Fruit fly (Drosophila melanogaster) whole organism, embryonic: ENCODE data around the gene Mst85C.

Experiments
- CG10209 ChIP-seq: fragments of 200-800 bp; sonication (Bioruptor generic); optimal IDR thresholded peaks from 3 replicates; lab custom pipeline; 2017; ENCODE audit warnings: missing biosample characterization, mild to moderate bottlenecking, missing genetic modification characterization, missing genetic modification reagents
- CG10321 ChIP-seq: fragments of 200-800 bp; sonication (Bioruptor generic); IDR thresholded peaks from 2 replicates; pipeline ENCODE4 v1.3.6; 2022; ENCODE audit warnings: missing biosample characterization, missing genetic modification characterization
- CG11723 ChIP-seq: fragments of 200-800 bp; sonication (Bioruptor generic); optimal IDR thresholded peaks from 2 replicates; lab custom pipeline; 2017; ENCODE audit warnings: missing biosample characterization, mild to moderate bottlenecking, missing genetic modification characterization
- CG12155 ChIP-seq: fragments of 200-800 bp; sonication (Bioruptor generic); optimal IDR thresholded peaks from 3 replicates; lab custom pipeline; 2016; ENCODE audit warnings: missing biosample characterization, missing genetic modification characterization
- CG15269 ChIP-seq: fragments of 200-800 bp; sonication (Bioruptor generic); optimal IDR thresholded peaks from 2 replicates; lab custom pipeline; 2018; ENCODE audit warnings: missing biosample characterization, mild to moderate bottlenecking, missing genetic modification characterization, moderate library complexity
- CG1529 ChIP-seq: fragments of 200-800 bp; sonication (Bioruptor generic); optimal IDR thresholded peaks from 3 replicates; lab custom pipeline; 2018; ENCODE audit warnings: missing biosample characterization, missing genetic modification characterization
- CG15514 ChIP-seq: fragments of 200-800 bp; sonication (Bioruptor generic); optimal IDR thresholded peaks from 3 replicates; lab custom pipeline; 2017; ENCODE audit warnings: missing biosample characterization, missing genetic modification characterization, mild to moderate bottlenecking, moderate library complexity, missing genetic modification reagents
- CG1603 ChIP-seq: fragments of 200-800 bp; sonication (Bioruptor generic); optimal IDR thresholded peaks from 2 replicates; lab custom pipeline; 2019; ENCODE audit warnings: missing biosample characterization, mild to moderate bottlenecking, missing genetic modification characterization, moderate library complexity
- CG16813 ChIP-seq: fragments of 200-800 bp; sonication (Bioruptor generic); IDR thresholded peaks from 3 replicates; pipeline ENCODE4 v1.3.6; 2022; ENCODE audit warnings: missing biosample characterization, missing genetic modification characterization; ENCODE audit not compliant: partially characterized antibody
- CG16815 ChIP-seq: fragments of 200-800 bp; sonication (Bioruptor generic); optimal IDR thresholded peaks from 3 replicates; lab custom pipeline; 2017; ENCODE audit warnings: missing biosample characterization, mild to moderate bottlenecking, missing genetic modification characterization
- CG2712 ChIP-seq: fragments of 200-800 bp; optimal IDR thresholded peaks from 3 replicates; lab custom pipeline; 2019; ENCODE audit warnings: missing biosample characterization, mild to moderate bottlenecking, missing genetic modification characterization, moderate library complexity
- CG30403 ChIP-seq: fragments of 200-800 bp; sonication (Bioruptor generic); optimal IDR thresholded peaks from 3 replicates; lab custom pipeline; 2016; ENCODE audit warnings: missing biosample characterization, missing genetic modification characterization
- CG34224 ChIP-seq: fragments of 200-800 bp; sonication (Bioruptor generic); IDR thresholded peaks from 3 replicates; pipeline ENCODE4 v1.3.6; 2022; ENCODE audit warnings: missing biosample characterization, missing genetic modification characterization; ENCODE audit not compliant: partially characterized antibody
- CG7839 ChIP-seq: fragments of 200-800 bp; sonication (Bioruptor generic); optimal IDR thresholded peaks from 3 replicates; lab custom pipeline; 2018; ENCODE audit warnings: missing biosample characterization, mild to moderate bottlenecking, missing genetic modification characterization, moderate library complexity
- CG9797 ChIP-seq: fragments of 200-800 bp; sonication (Bioruptor generic); optimal IDR thresholded peaks from 3 replicates; lab custom pipeline; 2018; ENCODE audit warnings: missing biosample characterization, mild to moderate bottlenecking, missing genetic modification characterization
- CTCF ChIP-seq: fragments of 200-800 bp; sonication (Bioruptor generic); optimal IDR thresholded peaks from 2 replicates; lab custom pipeline; 2017; ENCODE audit warnings: missing biosample characterization, mild to moderate bottlenecking, missing genetic modification characterization, moderate library complexity
- Dp ChIP-seq: fragments of 200-800 bp; sonication (Bioruptor generic); optimal IDR thresholded peaks from 2 replicates; lab custom pipeline; 2018; ENCODE audit warnings: missing biosample characterization, mild to moderate bottlenecking, missing genetic modification characterization, moderate library complexity
- E2f2 ChIP-seq: fragments of 200-800 bp; sonication (Bioruptor generic); IDR thresholded peaks from 2 replicates; pipeline ENCODE4 v1.3.6; 2022; ENCODE audit warnings: missing biosample characterization, missing genetic modification characterization
- Lhr ChIP-seq: fragments of 200-800 bp; sonication (Bioruptor generic); optimal IDR thresholded peaks from 3 replicates; lab custom pipeline; 2017; ENCODE audit warnings: mild to moderate bottlenecking, missing biosample characterization, missing genetic modification reagents, missing genetic modification characterization
- MBD-R2 ChIP-seq: fragments of 200-800 bp; sonication (Bioruptor generic); IDR thresholded peaks from 2 replicates; pipeline ENCODE4 v1.3.6; 2022; ENCODE audit warnings: missing biosample characterization, missing genetic modification characterization
- MESR4 ChIP-seq: fragments of 200-800 bp; sonication (Bioruptor generic); optimal IDR thresholded peaks from 2 replicates; lab custom pipeline; 2018; ENCODE audit warnings: missing biosample characterization, mild to moderate bottlenecking, missing genetic modification characterization, moderate library complexity
- Med ChIP-seq: fragments of 200-800 bp; sonication (Bioruptor generic); peaks from one replicate; lab custom pipeline; 2016; ENCODE audit warnings: missing biosample characterization, missing genetic modification characterization, mild to moderate bottlenecking, inconsistent platforms, moderate library complexity
- NC2β ChIP-seq: fragments of 200-800 bp; sonication (Bioruptor generic); optimal IDR thresholded peaks from 2 replicates; lab custom pipeline; 2016; ENCODE audit warnings: missing biosample characterization, missing genetic modification characterization
- Sin3A ChIP-seq: fragments of >200 bp; optimal IDR thresholded peaks from 2 replicates; lab custom pipeline; 2018
- Sry-β ChIP-seq: fragments of 200-800 bp; sonication (Bioruptor generic); optimal IDR thresholded peaks from 2 replicates; lab custom pipeline; 2018; ENCODE audit warnings: missing biosample characterization, mild to moderate bottlenecking, missing genetic modification characterization, moderate library complexity
- TFAM ChIP-seq: fragments of 200-800 bp; sonication (Bioruptor generic); optimal IDR thresholded peaks from 2 replicates; lab custom pipeline; 2017; ENCODE audit warnings: missing biosample characterization, missing genetic modification characterization, inconsistent platforms
- bbx ChIP-seq: fragments of 200-800 bp; sonication (Bioruptor generic); IDR thresholded peaks from 2 replicates; pipeline ENCODE4 v1.3.6; 2022; ENCODE audit warnings: missing biosample characterization, missing genetic modification characterization; ENCODE audit not compliant: partially characterized antibody
- chinmo ChIP-seq: fragments of 200-800 bp; sonication (Bioruptor generic); IDR thresholded peaks from 4 replicates; pipeline ENCODE4 v1.3.6; 2022; ENCODE audit warnings: missing biosample characterization, missing genetic modification characterization; ENCODE audit not compliant: partially characterized antibody
- ci ChIP-seq: fragments of 200-800 bp; sonication (Bioruptor generic); IDR thresholded peaks from 3 replicates; pipeline ENCODE4 v1.3.6; 2022; ENCODE audit warnings: missing biosample characterization, missing genetic modification characterization
- croc ChIP-seq: fragments of 200-800 bp; sonication (Bioruptor generic); conservative IDR thresholded peaks from 3 replicates; pipeline ENCODE4 v1.3.6; 2022; ENCODE audit warnings: missing biosample characterization, missing genetic modification characterization
- dati ChIP-seq: fragments of 200-800 bp; sonication (Bioruptor generic); IDR thresholded peaks from 2 replicates; pipeline ENCODE4 v1.3.6; 2022; ENCODE audit warnings: missing biosample characterization, missing genetic modification characterization
- esg ChIP-seq: fragments of 200-800 bp; sonication (Bioruptor generic); conservative IDR thresholded peaks from 2 replicates; pipeline ENCODE4 v1.3.6; 2022; ENCODE audit warnings: missing biosample characterization, missing genetic modification characterization
- ewg ChIP-seq: fragments of 200-800 bp; sonication (Bioruptor generic); optimal IDR thresholded peaks from 3 replicates; lab custom pipeline; 2017; ENCODE audit warnings: mild to moderate bottlenecking, missing biosample characterization, missing genetic modification reagents, missing genetic modification characterization
- hb ChIP-seq: fragments of 200-800 bp; sonication (Bioruptor generic); IDR thresholded peaks from 3 replicates; pipeline ENCODE4 v1.3.6; 2022; ENCODE audit warnings: missing biosample characterization, missing genetic modification characterization; ENCODE audit not compliant: partially characterized antibody
- hbn ChIP-seq: fragments of 200-800 bp; sonication (Bioruptor generic); IDR thresholded peaks from 2 replicates; pipeline ENCODE4 v1.3.6; 2022; ENCODE audit warnings: missing biosample characterization, missing genetic modification characterization; ENCODE audit not compliant: partially characterized antibody
- lbe ChIP-seq: fragments of 200-800 bp; sonication (Bioruptor generic); optimal IDR thresholded peaks from 2 replicates; lab custom pipeline; 2016; ENCODE audit warnings: missing biosample characterization, mild to moderate bottlenecking, missing genetic modification characterization
- lola ChIP-seq, 3 experiments: fragments of >200 bp in 2 of 3; fragments of 200-800 bp in 1 of 3; sonication (Bioruptor generic) in 1 of 3; optimal IDR thresholded peaks; 2 replicates each; lab custom pipeline; 2017 to 2019; ENCODE audit warnings: missing biosample characterization in 3 of 3, missing genetic modification characterization in 3 of 3, mild to moderate bottlenecking in 1 of 3, moderate library complexity in 1 of 3
- maf-S ChIP-seq: fragments of 200-800 bp; sonication (Bioruptor generic); optimal IDR thresholded peaks from 2 replicates; lab custom pipeline; 2016; ENCODE audit warnings: missing biosample characterization, missing genetic modification characterization
- phol ChIP-seq: fragments of 200-800 bp; sonication (Bioruptor generic); optimal IDR thresholded peaks from 3 replicates; lab custom pipeline; 2018; ENCODE audit warnings: missing biosample characterization, mild to moderate bottlenecking, missing genetic modification characterization, moderate library complexity
- sna ChIP-seq: fragments of 200-800 bp; sonication (Bioruptor generic); IDR thresholded peaks from 2 replicates; pipeline ENCODE4 v1.3.6; 2022; ENCODE audit warnings: missing biosample characterization, missing genetic modification characterization; ENCODE audit not compliant: partially characterized antibody
- stwl ChIP-seq: fragments of 200-800 bp; sonication (Bioruptor generic); optimal IDR thresholded peaks from 3 replicates; lab custom pipeline; 2018; ENCODE audit warnings: missing biosample characterization, mild to moderate bottlenecking, missing genetic modification characterization, moderate library complexity
- trem ChIP-seq: fragments of 200-800 bp; optimal IDR thresholded peaks from 3 replicates; lab custom pipeline; 2019; ENCODE audit warnings: missing biosample characterization, mild to moderate bottlenecking, missing genetic modification characterization, moderate library complexity
- trh ChIP-seq: fragments of 200-800 bp; sonication (Bioruptor generic); optimal IDR thresholded peaks from 2 replicates; lab custom pipeline; 2016; ENCODE audit warnings: missing biosample characterization, missing genetic modification characterization
- vnd ChIP-seq: fragments of 200-800 bp; sonication (Bioruptor generic); IDR thresholded peaks from 3 replicates; pipeline ENCODE4 v1.3.6; 2022; ENCODE audit warnings: missing biosample characterization, missing genetic modification characterization; ENCODE audit not compliant: partially characterized antibody
- vvl ChIP-seq: fragments of 200-800 bp; sonication (Bioruptor generic); IDR thresholded peaks from 2 replicates; pipeline ENCODE4 v1.3.6; 2022; ENCODE audit warnings: missing biosample characterization, missing genetic modification characterization
- wek ChIP-seq: fragments of 200-800 bp; sonication (Bioruptor generic); optimal IDR thresholded peaks from 3 replicates; lab custom pipeline; 2018; ENCODE audit warnings: missing biosample characterization, mild to moderate bottlenecking, missing genetic modification characterization, moderate library complexity
- zen2 ChIP-seq: fragments of 200-800 bp; sonication (Bioruptor generic); IDR thresholded peaks from 3 replicates; pipeline ENCODE4 v1.3.6; 2022; ENCODE audit warnings: missing biosample characterization, missing genetic modification characterization; ENCODE audit not compliant: partially characterized antibody
- zf30C ChIP-seq: fragments of 200-800 bp; sonication (Bioruptor generic); optimal IDR thresholded peaks from 3 replicates; lab custom pipeline; 2018; ENCODE audit warnings: missing biosample characterization, mild to moderate bottlenecking, missing genetic modification characterization

The Mst85C gene

DNA sequence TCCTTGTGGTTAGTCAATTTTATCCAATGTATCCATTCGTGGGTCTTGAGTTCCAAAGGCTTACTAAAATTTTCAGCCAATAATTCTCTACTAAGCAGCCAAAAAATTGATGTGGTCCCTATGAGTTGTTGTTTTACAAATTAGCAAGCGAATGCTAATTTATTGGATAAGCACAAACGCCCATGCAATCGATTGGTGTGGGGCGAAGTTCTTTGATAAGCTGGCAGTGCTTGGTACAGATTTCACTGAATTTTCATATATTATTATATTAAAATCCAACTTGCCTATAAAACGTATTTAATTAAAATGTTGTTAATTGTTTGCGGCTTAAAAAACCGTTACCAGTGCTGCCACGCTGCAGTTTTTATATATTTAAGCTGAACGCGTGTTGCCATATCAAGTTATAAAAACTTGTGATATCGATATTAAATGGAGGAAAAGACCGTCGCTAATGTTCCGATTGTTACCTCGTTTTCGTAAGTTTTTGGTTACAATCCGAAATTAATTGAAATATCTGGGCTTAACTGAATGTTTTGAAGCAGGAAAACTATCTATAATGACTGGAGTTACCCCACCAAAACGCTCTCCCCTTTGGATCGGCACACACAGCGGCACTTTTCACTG lies 44.7 kb upstream of the Mst85C start, which contains the start of the genes CG31100 and CG11980 (continued):
- no peak for TF ChIP-seq esg (GFP tag; lab: Robert Waterston, UW)
- no peak for TF ChIP-seq CG15269 (tag; lab: Kevin White, UChicago)
- peak; percentile 8 for TF ChIP-seq CTCF
- no peak for TF ChIP-seq CG1529 (GFP tag; lab: Kevin White, UChicago)
- peak; percentile 12 for TF ChIP-seq CG9797 (GFP tag; lab: Kevin White, UChicago)
- TF ChIP-seq lola (GFP tag; optimal IDR thresholded peaks at IDR 0.05; lab: Kevin White, UChicago): no peak
- TF ChIP-seq CG15514: peak; percentile 58
- TF ChIP-seq CG16813: peak; percentile 73
- peak; percentile 73 for TF ChIP-seq hbn
- TF ChIP-seq Med (GFP tag; lab: Kevin White, UChicago): peak; percentile 60
- peak; percentile 94 for TF ChIP-seq phol (tag; lab: Kevin White, UChicago)
- no peak for TF ChIP-seq dati
- 0 out of 3 replicates have a peak, but pooled peaks have one; percentile 14 for TF ChIP-seq hb (GFP tag; lab: Robert Waterston, UW)
- TF ChIP-seq trem (tag; lab: Kevin White, UChicago): peak; percentile 77
- TF ChIP-seq E2f2 (GFP tag; lab: Robert Waterston, UW): peak; percentile 74
- TF ChIP-seq vnd (GFP tag; lab: Robert Waterston, UW): peak; percentile 42; the same call in 1 of the 3 replicates
- TF ChIP-seq Dp (GFP tag; lab: Kevin White, UChicago): peak; percentile 74
- peak; percentile 46 for TF ChIP-seq MBD-R2 (GFP tag; lab: Robert Waterston, UW)
- TF ChIP-seq Sry-β (GFP tag; lab: Kevin White, UChicago): no peak
- TF ChIP-seq stwl (tag; lab: Kevin White, UChicago): peak; percentile 75
- no peak for TF ChIP-seq CG11723 (GFP tag; lab: Kevin White, UChicago)
- peak; percentile 73 for TF ChIP-seq CG34224
- no peak for TF ChIP-seq CG16815 (GFP tag; lab: Kevin White, UChicago)
- peak; percentile 23 for TF ChIP-seq wek (GFP tag; lab: Kevin White, UChicago)
- no peak for TF ChIP-seq ci (GFP tag; lab: Robert Waterston, UW)
- peak; percentile 77 for TF ChIP-seq MESR4 (GFP tag; lab: Kevin White, UChicago)
- TF ChIP-seq CG30403: peak; percentile 11
- TF ChIP-seq NC2β (GFP tag; lab: Kevin White, UChicago): peak; percentile 18
- TF ChIP-seq zf30C (GFP tag; lab: Kevin White, UChicago): no peak
- no peak for TF ChIP-seq CG7839 (tag; lab: Kevin White, UChicago)
- TF ChIP-seq CG10321 (GFP tag; lab: Robert Waterston, UW): no peak
- no peak for TF ChIP-seq croc
- no peak for TF ChIP-seq ewg (GFP tag; lab: Kevin White, UChicago)
- TF ChIP-seq zen2 (GFP tag; lab: Robert Waterston, UW): peak; percentile 55; the same call in 2 of the 3 replicates
- peak; percentile 46 for TF ChIP-seq CG2712 (tag; lab: Kevin White, UChicago)
- TF ChIP-seq CG1603 (tag; lab: Kevin White, UChicago): peak; percentile 55
- peak; percentile 75 for TF ChIP-seq bbx (GFP tag; lab: Robert Waterston, UW)
- peak; percentile 24 for TF ChIP-seq lbe (GFP tag; lab: Kevin White, UChicago)
- 0 out of 4 replicates have a peak, but pooled peaks have one; percentile 30 for TF ChIP-seq chinmo (GFP tag; lab: Robert Waterston, UW)
- TF ChIP-seq trh (GFP tag; lab: Kevin White, UChicago): no peak
- TF ChIP-seq CG12155 (GFP tag; lab: Kevin White, UChicago): peak; percentile 8
- no peak for TF ChIP-seq CG10209 (GFP tag; lab: Kevin White, UChicago)
- TF ChIP-seq sna (GFP tag; lab: Robert Waterston, UW): peak; percentile 59; the same call in 1 of the 2 replicates
- no peak for TF ChIP-seq TFAM (GFP tag; lab: Kevin White, UChicago)
- peak; percentile 70 for TF ChIP-seq Lhr (GFP tag; lab: Kevin White, UChicago)
- TF ChIP-seq Sin3A: peak; percentile 13
- no peak for TF ChIP-seq maf-S (GFP tag; lab: Kevin White, UChicago)
- TF ChIP-seq vvl (GFP tag; lab: Robert Waterston, UW): 0 out of 2 replicates have a peak, but pooled peaks have one; percentile 17
